Worm (Caenorhabditis elegans) whole organism, L3 larva: ENCODE results near the gene ZC395.5.

Experiments
- aly-2 ChIP-seq: fragments of 150-350 bp; optimal IDR thresholded peaks from 2 replicates; lab custom pipeline; 2014; ENCODE audit warnings: missing biosample characterization, missing genetic modification characterization
- ama-1 ChIP-seq: fragments of 150-350 bp; optimal IDR thresholded peaks from 2 replicates; lab custom pipeline; 2018

ce11 chrIII:5254108-5254507 is 13.5 kb upstream of the ZC395.5 start, which contains the start of the genes sumv-1 and gop-1:
- TF ChIP-seq aly-2 (no peak), ama-1 (lab: Kevin White, UChicago) (no peak)
